Worm (Caenorhabditis elegans): ENCODE data around the gene ncs-7.

Gene ncs-7

DNA sequence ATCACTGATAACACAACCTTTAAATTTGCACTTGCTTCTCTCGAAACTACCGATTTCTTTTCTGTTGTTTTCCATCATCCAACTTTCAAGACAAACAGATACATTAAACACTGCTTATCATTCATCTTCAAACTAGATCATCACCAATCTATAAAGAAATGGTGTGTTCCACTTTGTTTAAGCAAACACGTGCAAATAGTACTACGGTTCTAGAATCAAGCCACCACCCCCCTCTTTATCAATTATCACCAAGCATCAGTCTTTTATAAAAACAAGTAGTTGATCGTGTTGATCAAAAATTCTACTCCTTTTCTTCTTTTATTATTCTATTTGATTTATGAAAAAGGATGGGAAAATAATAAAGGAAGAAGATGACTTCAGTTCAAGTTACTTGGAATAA is 24.1 kb downstream of the ncs-7 start (continued):
- no peak for TF ChIP-seq pag-3 (tag; optimal IDR thresholded peaks at IDR 0.05; ENCODE audit: borderline replicate concordance, insufficient read depth)

DNA sequence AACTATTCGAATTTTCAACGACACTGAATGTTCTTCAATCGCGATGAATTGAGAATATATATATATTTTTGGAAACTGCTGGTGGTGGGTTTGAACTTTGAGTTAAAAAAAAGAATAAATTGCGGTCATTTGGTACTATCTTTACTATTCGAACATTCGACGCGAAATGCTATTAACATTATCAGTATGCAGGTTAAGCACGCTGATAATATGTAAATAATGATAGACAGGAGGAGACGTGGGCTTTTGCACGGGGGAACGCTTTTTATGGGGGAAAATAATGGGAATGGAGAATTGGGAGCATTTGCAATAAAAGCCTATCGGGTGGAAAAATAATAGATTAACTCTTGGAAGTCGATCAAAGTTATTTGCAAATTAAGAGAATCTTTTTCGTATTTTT is 24.6 kb downstream of the ncs-7 start:
- TF ChIP-seq ceh-88 (GFP tag; IDR thresholded peaks at IDR 0.05) (no peak), mef-2 (tag; optimal IDR thresholded peaks at IDR 0.05) (no peak), elt-2 (tag; optimal IDR thresholded peaks at IDR 0.05) (no peak), mdl-1 (tag; optimal IDR thresholded peaks at IDR 0.05) (no peak), ama-1 (optimal IDR thresholded peaks at IDR 0.05) (no peak), nhr-237 (tag; optimal IDR thresholded peaks at IDR 0.05) (no peak), pqm-1 (tag; optimal IDR thresholded peaks at IDR 0.05) (no peak), unc-98 (GFP tag; IDR thresholded peaks at IDR 0.05) (no peak), nhr-47 (tag; optimal IDR thresholded peaks at IDR 0.05) (no peak), ets-5 (GFP tag; IDR thresholded peaks at IDR 0.05) (no peak), rnt-1 (tag; optimal IDR thresholded peaks at IDR 0.05) (no peak), lsy-2 (tag; optimal IDR thresholded peaks at IDR 0.05) (no peak), lin-14 (GFP tag; optimal IDR thresholded peaks at IDR 0.05) (no peak), nhr-71 (tag; optimal IDR thresholded peaks at IDR 0.05) (no peak), ceh-63 (GFP tag; optimal IDR thresholded peaks at IDR 0.05) (no peak), pag-3 (tag; optimal IDR thresholded peaks at IDR 0.05; ENCODE audit: borderline replicate concordance, insufficient read depth) (no peak), skn-1 (tag; optimal IDR thresholded peaks at IDR 0.05) (no peak), fkh-10 (GFP tag; optimal IDR thresholded peaks at IDR 0.05) (no peak)

DNA sequence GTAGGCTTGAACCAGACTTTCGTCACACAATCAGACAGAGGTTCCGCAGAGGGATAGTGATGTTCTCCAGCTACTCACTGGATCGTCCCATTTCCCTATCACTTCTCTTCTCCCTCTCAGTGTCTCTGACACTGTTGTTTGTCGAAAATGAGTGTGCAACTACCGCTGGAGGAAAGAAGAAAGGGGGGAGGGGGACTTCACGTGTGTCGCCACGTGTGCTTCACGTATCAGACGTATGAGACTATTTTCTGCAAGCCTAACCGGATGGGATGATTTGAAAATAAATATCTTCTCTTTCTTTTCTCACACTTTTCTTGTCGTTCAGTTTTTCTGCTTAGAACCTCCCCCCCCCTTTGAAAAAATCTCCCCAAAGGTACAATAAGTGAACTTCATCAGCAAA is 26.4 kb downstream of the ncs-7 start, which contains the start of gene H18N23.2:
TSS of gene H18N23.2 (minus strand) at position 82 of the 400 bp plus-strand sequence.
- TF ChIP-seq nhr-19 (GFP tag; conservative IDR thresholded peaks at IDR 0.05) (peak; percentile 81), nhr-85 (tag) (peak; percentile 91), lin-14 (GFP tag; optimal IDR thresholded peaks at IDR 0.05) (peak; percentile 92), ets-5 (GFP tag; IDR thresholded peaks at IDR 0.05) (no peak), nhr-90 (tag; optimal IDR thresholded peaks at IDR 0.05; ENCODE audit: poor library complexity) (peak; percentile 71), egl-27 (tag; optimal IDR thresholded peaks at IDR 0.05) (peak in 1 of 2 experiments; percentile 16), unc-62 (GFP tag; optimal IDR thresholded peaks at IDR 0.05) (no peak), sptf-1 (tag; optimal IDR thresholded peaks at IDR 0.05) (no peak), C16A3.4 (tag; optimal IDR thresholded peaks at IDR 0.05) (peak; percentile 47), mef-2 (tag; optimal IDR thresholded peaks at IDR 0.05) (peak; percentile 48), nhr-11 (tag; optimal IDR thresholded peaks at IDR 0.05) (peak; percentile 21), irx-1 (tag; optimal IDR thresholded peaks at IDR 0.05) (peak; percentile 8), unc-130 (tag; optimal IDR thresholded peaks at IDR 0.05) (peak; percentile 92), mep-1 (tag; optimal IDR thresholded peaks at IDR 0.05) (peak; percentile 11), lin-39 (tag; optimal IDR thresholded peaks at IDR 0.05) (no peak), blmp-1 (tag; optimal IDR thresholded peaks at IDR 0.05) (peak; percentile 82), pag-3 (tag; optimal IDR thresholded peaks at IDR 0.05; ENCODE audit: borderline replicate concordance, insufficient read depth) (no peak), lin-35 (GFP tag; optimal IDR thresholded peaks at IDR 0.05) (peak; percentile 4 to 55), efl-1 (optimal IDR thresholded peaks at IDR 0.05) (peak in 1 of 2 experiments; percentile 2), efl-1 (GFP tag; optimal IDR thresholded peaks at IDR 0.05 in 1 of 2) (peak in 1 of 2 experiments; percentile 38), snpc-4 (tag; optimal IDR thresholded peaks at IDR 0.05) (no peak), alr-1 (tag; optimal IDR thresholded peaks at IDR 0.05; ENCODE audit: borderline replicate concordance) (no peak), vab-15 (tag; optimal IDR thresholded peaks at IDR 0.05) (peak; percentile 9), elt-3 (tag; optimal IDR thresholded peaks at IDR 0.05) (peak; percentile 13 to 90 (median 55)), nhr-47 (tag; optimal IDR thresholded peaks at IDR 0.05) (peak; percentile 53), ztf-4 (tag; optimal IDR thresholded peaks at IDR 0.05) (peak; percentile 14), rnt-1 (tag; optimal IDR thresholded peaks at IDR 0.05) (peak; percentile 51), ceh-88 (GFP tag; IDR thresholded peaks at IDR 0.05) (no peak), nhr-71 (tag; optimal IDR thresholded peaks at IDR 0.05) (peak; percentile 85), sox-4 (tag; optimal IDR thresholded peaks at IDR 0.05) (no peak), xbp-1 (tag; optimal IDR thresholded peaks at IDR 0.05) (peak; percentile 9), nhr-20 (tag; optimal IDR thresholded peaks at IDR 0.05) (peak; percentile 82), lsy-2 (tag; optimal IDR thresholded peaks at IDR 0.05) (peak; percentile 16 to 39), snu-23 (GFP tag; optimal IDR thresholded peaks at IDR 0.05) (peak; percentile 63), tbx-2 (tag; optimal IDR thresholded peaks at IDR 0.05) (peak; percentile 52), grh-1 (GFP tag; IDR thresholded peaks at IDR 0.05) (0 out of 2 replicates have a peak, but pooled peaks have one; percentile 38), mdl-1 (tag; optimal IDR thresholded peaks at IDR 0.05) (peak in 1 of 2 experiments; percentile 93), pqm-1 (tag; optimal IDR thresholded peaks at IDR 0.05) (no peak), nhr-237 (tag; optimal IDR thresholded peaks at IDR 0.05) (no peak), Y116A8C.19 (tag; optimal IDR thresholded peaks at IDR 0.05; ENCODE audit: borderline replicate concordance) (no peak)

Measured in whole organism, L1 larva.